Worm (Caenorhabditis elegans) whole organism, L4 larva: ENCODE measurements around the gene smc-6.

Experiments
- arid-1 ChIP-seq: fragments of 200-800 bp; sonication (Bioruptor generic); conservative IDR thresholded peaks from 2 replicates; pipeline ENCODE4 v1.3.6; 2022; ENCODE audit warnings: missing genetic modification reagents, missing genetic modification characterization, missing compliant biosample characterization
- ceh-82 ChIP-seq: sonication (generic microtip); optimal IDR thresholded peaks from 2 replicates; lab custom pipeline; 2017; ENCODE audit warnings: missing biosample characterization, missing genetic modification characterization
- dpl-1 ChIP-seq: fragments of 150-350 bp; optimal IDR thresholded peaks from 2 replicates; lab custom pipeline; 2014; ENCODE audit warnings: missing biosample characterization, missing genetic modification reagents, missing genetic modification characterization
- egl-27 ChIP-seq: sonication (generic microtip); optimal IDR thresholded peaks from 3 replicates; lab custom pipeline; 2017; ENCODE audit warnings: missing biosample characterization, missing genetic modification reagents, missing genetic modification characterization
- hmg-1.1 ChIP-seq: fragments of 200-800 bp; sonication (Bioruptor generic); IDR thresholded peaks from 2 replicates; pipeline ENCODE4 v1.3.6; 2022; ENCODE audit warnings: missing genetic modification reagents, missing genetic modification characterization, missing compliant biosample characterization
- lin-13 ChIP-seq: fragments of 150-350 bp; optimal IDR thresholded peaks from 2 replicates; lab custom pipeline; 2014; ENCODE audit warnings: missing biosample characterization, missing genetic modification reagents, missing genetic modification characterization
- lin-15B ChIP-seq: fragments of 150-350 bp; sonication (generic microtip); optimal IDR thresholded peaks from 3 replicates; lab custom pipeline; 2014; ENCODE audit warnings: missing biosample characterization, missing genetic modification characterization
- mdl-1 ChIP-seq, 2 experiments: fragments of 150-350 bp in 1 of 2; sonication (generic microtip) in 1 of 2; optimal IDR thresholded peaks; 2 replicates each; lab custom pipeline; 2014 to 2017; ENCODE audit warnings: missing biosample characterization in 2 of 2, missing genetic modification characterization in 2 of 2
- nhr-237 ChIP-seq: sonication (generic microtip); optimal IDR thresholded peaks from 2 replicates; lab custom pipeline; 2017; ENCODE audit warnings: missing biosample characterization, missing genetic modification characterization
- nhr-28 ChIP-seq: fragments of 150-350 bp; optimal IDR thresholded peaks from 2 replicates; lab custom pipeline; 2014; ENCODE audit warnings: missing biosample characterization, missing genetic modification characterization
- nhr-76 ChIP-seq: fragments of 150-350 bp; optimal IDR thresholded peaks from 2 replicates; lab custom pipeline; 2014; ENCODE audit warnings: missing biosample characterization, missing genetic modification characterization
- ztf-11 ChIP-seq: fragments of 150-350 bp; optimal IDR thresholded peaks from 2 replicates; lab custom pipeline; 2014; ENCODE audit warnings: missing biosample characterization, missing genetic modification characterization

DNA sequence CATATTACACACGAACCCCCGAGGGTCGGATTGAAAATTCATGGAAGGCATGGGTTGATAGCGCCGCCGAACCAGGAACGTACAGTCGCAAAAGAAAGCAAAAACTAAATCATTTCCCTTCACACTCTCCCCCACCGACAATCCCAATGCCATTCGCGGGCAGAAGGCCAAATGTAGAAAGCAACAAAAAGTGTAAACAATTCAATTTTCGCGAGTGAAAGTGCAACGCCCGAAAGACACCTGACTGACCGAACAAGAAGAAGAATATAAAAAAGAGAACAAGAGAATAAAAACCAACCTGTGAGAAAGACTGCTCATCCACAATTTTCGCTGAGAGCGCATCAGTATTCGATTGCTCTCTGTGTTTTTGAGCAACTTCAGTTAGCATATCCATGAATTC is 39.2 kb downstream of the smc-6 start:
- TF ChIP-seq arid-1 (GFP tag; lab: Robert Waterston, UW) (no peak), mdl-1 (tag; optimal IDR thresholded peaks at IDR 0.05; lab: Kevin White, UChicago) (peak in 1 of 2 experiments; percentile 40), nhr-76 (tag; lab: Kevin White, UChicago) (no peak), lin-15B (tag; lab: Kevin White, UChicago) (no peak), ceh-82 (tag; lab: Kevin White, UChicago) (no peak), nhr-237 (no peak), ztf-11 (no peak), egl-27 (no peak), hmg-1.1 (GFP tag; lab: Robert Waterston, UW) (0 out of 2 replicates have a peak, but pooled peaks have one; percentile 10), nhr-28 (tag; lab: Kevin White, UChicago) (peak; percentile 67), dpl-1 (GFP tag; lab: Kevin White, UChicago) (no peak), lin-13 (GFP tag; lab: Kevin White, UChicago) (no peak)
